Fruit fly (Drosophila melanogaster) whole organism, embryonic: Measurements from ENCODE around the gene sol.

Experiments used
- B-H1 ChIP-seq: fragments of 200-800 bp; sonication (Bioruptor generic); IDR thresholded peaks from 3 replicates; pipeline ENCODE4 v1.3.6; 2022; ENCODE audit warnings: missing biosample characterization, missing genetic modification characterization
- Bgb ChIP-seq: fragments of 200-800 bp; sonication (Bioruptor generic); IDR thresholded peaks from 2 replicates; pipeline ENCODE4 v1.3.6; 2022; ENCODE audit warnings: missing biosample characterization, missing genetic modification characterization; ENCODE audit not compliant: partially characterized antibody
- BtbVII ChIP-seq: fragments of 200-800 bp; sonication (Bioruptor generic); optimal IDR thresholded peaks from 3 replicates; lab custom pipeline; 2017; ENCODE audit warnings: missing biosample characterization, mild to moderate bottlenecking, missing genetic modification characterization
- CG10543 ChIP-seq: fragments of 200-800 bp; sonication (Bioruptor generic); optimal IDR thresholded peaks from 3 replicates; lab custom pipeline; 2017; ENCODE audit warnings: missing biosample characterization, mild to moderate bottlenecking, missing genetic modification characterization, moderate library complexity
- CG11093 ChIP-seq: fragments of 200-800 bp; sonication (Bioruptor generic); IDR thresholded peaks from 3 replicates; pipeline ENCODE4 v1.3.6; 2022; ENCODE audit warnings: missing biosample characterization, missing genetic modification characterization
- CG12219 ChIP-seq: fragments of 200-800 bp; sonication (Bioruptor generic); optimal IDR thresholded peaks from 3 replicates; lab custom pipeline; 2018; ENCODE audit warnings: missing biosample characterization, mild to moderate bottlenecking, missing genetic modification characterization
- CG1233 ChIP-seq: fragments of 200-800 bp; sonication (Bioruptor generic); optimal IDR thresholded peaks from 4 replicates; lab custom pipeline; 2018; ENCODE audit warnings: missing biosample characterization, mild to moderate bottlenecking, missing genetic modification characterization
- CG12769 ChIP-seq: fragments of 200-800 bp; sonication (Bioruptor generic); optimal IDR thresholded peaks from 2 replicates; lab custom pipeline; 2019; ENCODE audit warnings: missing biosample characterization, mild to moderate bottlenecking, missing genetic modification characterization, moderate library complexity
- CG13287 ChIP-seq: fragments of 200-800 bp; sonication (Bioruptor generic); IDR thresholded peaks from 2 replicates; pipeline ENCODE4 v1.3.6; 2022; ENCODE audit warnings: missing biosample characterization, missing genetic modification characterization; ENCODE audit not compliant: partially characterized antibody
- CG13775 ChIP-seq: fragments of 200-800 bp; sonication (Bioruptor generic); optimal IDR thresholded peaks from 3 replicates; lab custom pipeline; 2017; ENCODE audit warnings: missing biosample characterization, mild to moderate bottlenecking, missing genetic modification characterization
- CG16863 ChIP-seq: fragments of 200-800 bp; sonication (Bioruptor generic); optimal IDR thresholded peaks from 3 replicates; lab custom pipeline; 2016; ENCODE audit warnings: missing biosample characterization, missing genetic modification characterization
- CG17186 ChIP-seq: fragments of 200-800 bp; sonication (Bioruptor generic); optimal IDR thresholded peaks from 3 replicates; lab custom pipeline; 2017; ENCODE audit warnings: missing biosample characterization, missing genetic modification reagents, missing genetic modification characterization
- CG17361 ChIP-seq: fragments of 200-800 bp; sonication (Bioruptor generic); IDR thresholded peaks from 3 replicates; pipeline ENCODE4 v1.3.6; 2022; ENCODE audit warnings: missing biosample characterization, missing genetic modification characterization
- CG1792 ChIP-seq: fragments of 200-800 bp; sonication (Bioruptor generic); optimal IDR thresholded peaks from 2 replicates; lab custom pipeline; 2016; ENCODE audit warnings: missing biosample characterization, missing genetic modification characterization
- CG18011 ChIP-seq: fragments of 200-800 bp; sonication (Bioruptor generic); optimal IDR thresholded peaks from 2 replicates; lab custom pipeline; 2017; ENCODE audit warnings: missing biosample characterization, missing genetic modification characterization, mild to moderate bottlenecking, moderate library complexity, missing genotype
- CG2116 ChIP-seq: fragments of 200-800 bp; sonication (Bioruptor generic); optimal IDR thresholded peaks from 3 replicates; lab custom pipeline; 2018; ENCODE audit warnings: missing biosample characterization, mild to moderate bottlenecking, missing genetic modification characterization
- CG30020 ChIP-seq: fragments of 200-800 bp; optimal IDR thresholded peaks from 2 replicates; lab custom pipeline; 2019; ENCODE audit warnings: missing biosample characterization, mild to moderate bottlenecking, missing genetic modification characterization, moderate library complexity
- CG31224 ChIP-seq: fragments of 200-800 bp; sonication (Bioruptor generic); IDR thresholded peaks from 2 replicates; pipeline ENCODE4 v1.3.6; 2022; ENCODE audit warnings: missing biosample characterization, missing genetic modification characterization
- CG6765 ChIP-seq: fragments of 200-800 bp; sonication (Bioruptor generic); optimal IDR thresholded peaks from 3 replicates; lab custom pipeline; 2017; ENCODE audit warnings: missing biosample characterization, mild to moderate bottlenecking, missing genetic modification characterization
- CoRest ChIP-seq: fragments of 200-800 bp; sonication (Bioruptor generic); optimal IDR thresholded peaks from 3 replicates; lab custom pipeline; 2018; ENCODE audit warnings: missing biosample characterization, mild to moderate bottlenecking, missing genetic modification characterization, moderate library complexity
- D19A ChIP-seq: fragments of 200-800 bp; optimal IDR thresholded peaks from 3 replicates; lab custom pipeline; 2019; ENCODE audit warnings: missing biosample characterization, mild to moderate bottlenecking, missing genetic modification characterization, moderate library complexity
- E2f2 ChIP-seq: fragments of 200-800 bp; sonication (Bioruptor generic); IDR thresholded peaks from 2 replicates; pipeline ENCODE4 v1.3.6; 2022; ENCODE audit warnings: missing biosample characterization, missing genetic modification characterization
- Gug ChIP-seq: fragments of 200-800 bp; sonication (Bioruptor generic); IDR thresholded peaks from 4 replicates; pipeline ENCODE4 v1.3.6; 2022; ENCODE audit warnings: missing biosample characterization, missing genetic modification characterization
- Lhr ChIP-seq: fragments of 200-800 bp; sonication (Bioruptor generic); optimal IDR thresholded peaks from 3 replicates; lab custom pipeline; 2017; ENCODE audit warnings: mild to moderate bottlenecking, missing biosample characterization, missing genetic modification reagents, missing genetic modification characterization
- Nf-YA ChIP-seq: fragments of 200-800 bp; sonication (Bioruptor generic); IDR thresholded peaks from 2 replicates; pipeline ENCODE4 v1.3.6; 2022; ENCODE audit warnings: missing biosample characterization, missing genetic modification characterization
- Ptx1 ChIP-seq: fragments of 200-800 bp; sonication (Bioruptor generic); IDR thresholded peaks from 2 replicates; pipeline ENCODE4 v1.3.6; 2022; ENCODE audit warnings: missing biosample characterization, missing genetic modification characterization
- Ravus ChIP-seq: fragments of 200-800 bp; sonication (Bioruptor generic); IDR thresholded peaks from 2 replicates; pipeline ENCODE4 v1.3.6; 2022; ENCODE audit warnings: missing biosample characterization, missing genetic modification characterization
- Stat92E ChIP-seq, 3 experiments: fragments of >200 bp in 2 of 3; fragments of 200-800 bp in 1 of 3; sonication (Bioruptor generic) in 1 of 3; optimal IDR thresholded peaks; 2 replicates each; lab custom pipeline; 2017 to 2019; ENCODE audit warnings: missing biosample characterization in 3 of 3, missing genetic modification characterization in 3 of 3, mild to moderate bottlenecking in 1 of 3, moderate library complexity in 1 of 3
- br ChIP-seq: fragments of >200 bp; optimal IDR thresholded peaks from 2 replicates; lab custom pipeline; 2017
- cad ChIP-seq: fragments of >200 bp; optimal IDR thresholded peaks from 2 replicates; lab custom pipeline; 2017; ENCODE audit warnings: missing biosample characterization, missing genetic modification characterization
- corto ChIP-seq: fragments of 200-800 bp; sonication (Bioruptor generic); optimal IDR thresholded peaks from 2 replicates; lab custom pipeline; 2016; ENCODE audit warnings: missing biosample characterization, mild to moderate bottlenecking, missing genetic modification characterization, moderate library complexity
- dati ChIP-seq: fragments of 200-800 bp; sonication (Bioruptor generic); IDR thresholded peaks from 2 replicates; pipeline ENCODE4 v1.3.6; 2022; ENCODE audit warnings: missing biosample characterization, missing genetic modification characterization
- fd96Cb ChIP-seq: fragments of 200-800 bp; sonication (Bioruptor generic); optimal IDR thresholded peaks from 2 replicates; lab custom pipeline; 2018; ENCODE audit warnings: missing biosample characterization, mild to moderate bottlenecking, missing genetic modification characterization, moderate library complexity
- gsb ChIP-seq: fragments of 200-800 bp; sonication (Bioruptor generic); IDR thresholded peaks from 2 replicates; pipeline ENCODE4 v1.3.6; 2022; ENCODE audit warnings: missing biosample characterization, missing genetic modification characterization
- gt ChIP-seq: fragments of 200-800 bp; sonication (Bioruptor generic); IDR thresholded peaks from 2 replicates; pipeline ENCODE4 v1.3.6; 2022; ENCODE audit warnings: missing biosample characterization, missing genetic modification characterization
- kay ChIP-seq: fragments of 200-800 bp; sonication (Bioruptor generic); optimal IDR thresholded peaks from 2 replicates; lab custom pipeline; 2016; ENCODE audit warnings: missing biosample characterization, missing genetic modification characterization
- lilli ChIP-seq: fragments of 200-800 bp; sonication (Bioruptor generic); optimal IDR thresholded peaks from 3 replicates; lab custom pipeline; 2016; ENCODE audit warnings: missing biosample characterization, missing genetic modification characterization
- maf-S ChIP-seq: fragments of 200-800 bp; sonication (Bioruptor generic); optimal IDR thresholded peaks from 2 replicates; lab custom pipeline; 2016; ENCODE audit warnings: missing biosample characterization, missing genetic modification characterization
- nerfin-1 ChIP-seq: fragments of 200-800 bp; sonication (Bioruptor generic); optimal IDR thresholded peaks from 3 replicates; lab custom pipeline; 2019; ENCODE audit warnings: missing biosample characterization, mild to moderate bottlenecking, missing genetic modification characterization, moderate library complexity
- nmo ChIP-seq: fragments of 200-800 bp; sonication (Bioruptor generic); optimal IDR thresholded peaks from 2 replicates; lab custom pipeline; 2018; ENCODE audit warnings: missing biosample characterization, mild to moderate bottlenecking, missing genetic modification characterization, moderate library complexity
- org-1 ChIP-seq: fragments of 200-800 bp; sonication (Bioruptor generic); optimal IDR thresholded peaks from 2 replicates; lab custom pipeline; 2017; ENCODE audit warnings: missing biosample characterization, missing genetic modification characterization
- pita ChIP-seq: fragments of 200-800 bp; sonication (Bioruptor generic); optimal IDR thresholded peaks from 2 replicates; lab custom pipeline; 2017; ENCODE audit warnings: missing biosample characterization, mild to moderate bottlenecking, missing genetic modification characterization
- prd ChIP-seq, 3 experiments: fragments of >200 bp in 2 of 3; fragments of 200-800 bp in 1 of 3; sonication (Bioruptor generic) in 1 of 3; optimal IDR thresholded peaks in 2 of 3; IDR thresholded peaks in 1 of 3; 2 replicates in 2 of 3; 3 replicates in 1 of 3; pipeline versions ENCODE4 v1.3.6 to Lab custom; 2017 to 2022; ENCODE audit warnings: missing biosample characterization in 1 of 3, missing genetic modification characterization in 1 of 3
- pzg ChIP-seq: fragments of 200-800 bp; sonication (Bioruptor generic); optimal IDR thresholded peaks from 3 replicates; lab custom pipeline; 2018; ENCODE audit warnings: missing biosample characterization, mild to moderate bottlenecking, missing genetic modification characterization, moderate library complexity
- repo ChIP-seq: fragments of 200-800 bp; sonication (Bioruptor generic); optimal IDR thresholded peaks from 2 replicates; lab custom pipeline; 2016; ENCODE audit warnings: missing biosample characterization, missing genetic modification characterization
- tap ChIP-seq: fragments of 200-800 bp; optimal IDR thresholded peaks from 3 replicates; lab custom pipeline; 2019; ENCODE audit warnings: missing biosample characterization, mild to moderate bottlenecking, missing genetic modification characterization, moderate library complexity
- tin ChIP-seq: fragments of 200-800 bp; sonication (Bioruptor generic); optimal IDR thresholded peaks from 3 replicates; lab custom pipeline; 2016; ENCODE audit warnings: missing biosample characterization, missing genetic modification characterization
- tna ChIP-seq: fragments of 200-800 bp; sonication (Bioruptor generic); IDR thresholded peaks from 2 replicates; pipeline ENCODE4 v1.3.6; 2022; ENCODE audit warnings: missing biosample characterization, missing genetic modification characterization; ENCODE audit not compliant: partially characterized antibody
- vvl ChIP-seq: fragments of 200-800 bp; sonication (Bioruptor generic); IDR thresholded peaks from 2 replicates; pipeline ENCODE4 v1.3.6; 2022; ENCODE audit warnings: missing biosample characterization, missing genetic modification characterization

Gene sol

DNA sequence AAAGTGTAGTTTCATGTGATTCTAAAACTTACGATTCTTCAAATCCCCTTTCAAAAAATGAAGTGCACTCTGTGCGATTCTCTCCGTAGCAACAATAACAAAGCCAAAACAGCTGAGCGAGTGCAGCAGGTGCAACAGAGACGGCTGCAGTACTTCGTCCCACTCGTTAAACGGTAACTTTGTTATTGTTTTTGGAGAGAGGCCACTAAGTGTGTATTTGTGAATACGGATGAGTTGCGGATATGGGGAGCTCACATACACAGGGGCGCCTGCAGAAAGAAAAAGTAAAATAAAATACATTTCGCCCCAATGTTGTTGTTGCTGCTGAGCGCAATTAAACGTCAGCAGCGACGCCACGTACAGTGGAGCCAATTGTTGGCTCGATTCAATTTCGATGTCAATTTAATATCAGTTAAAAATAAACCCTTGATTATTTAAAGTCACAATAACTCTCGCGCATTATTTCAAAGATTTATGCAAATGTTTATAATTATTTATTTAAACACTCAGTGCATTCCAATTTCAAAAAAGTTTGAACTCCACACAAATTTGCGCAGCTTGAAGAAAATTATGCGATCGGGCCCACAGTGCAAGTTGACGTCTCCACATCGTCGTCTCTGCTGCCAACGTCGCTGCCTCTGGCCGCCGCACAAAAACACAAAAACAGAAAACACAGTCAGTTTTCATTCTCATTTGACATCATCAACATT is 17.4 kb downstream of the sol start (continued):
- TF ChIP-seq repo (GFP tag; lab: Kevin White, UChicago) (peak; percentile 88), gsb (GFP tag; lab: Robert Waterston, UW) (peak; percentile 94), Stat92E (GFP tag; optimal IDR thresholded peaks at IDR 0.05; lab: Kevin White, UChicago) (peak in 1 of 3 experiments; percentile 78), CG13287 (GFP tag; lab: Robert Waterston, UW) (no peak), nmo (GFP tag; lab: Kevin White, UChicago) (peak; percentile 99), CG30020 (peak; percentile 81), D19A (peak; percentile 95), nerfin-1 (tag; lab: Kevin White, UChicago) (peak; percentile 97), vvl (peak; percentile 97), CG11093 (GFP tag; lab: Robert Waterston, UW) (peak; percentile 96), CG1792 (GFP tag; lab: Kevin White, UChicago) (peak; percentile 89), corto (GFP tag; lab: Kevin White, UChicago) (peak; percentile 95), cad (GFP tag; lab: Kevin White, UChicago) (no peak), pita (GFP tag; lab: Kevin White, UChicago) (no peak), CG10543 (GFP tag; lab: Kevin White, UChicago) (peak; percentile 99), Bgb (GFP tag; lab: Robert Waterston, UW) (no peak), Lhr (peak; percentile 94), tin (peak; percentile 98), Ravus (GFP tag; lab: Robert Waterston, UW) (peak; percentile 92), CG17186 (GFP tag; lab: Kevin White, UChicago) (peak; percentile 86), CG2116 (GFP tag; lab: Kevin White, UChicago) (peak; percentile 85), CG13775 (peak; percentile 98), br (no peak), BtbVII (GFP tag; lab: Kevin White, UChicago) (peak; percentile 99), fd96Cb (peak; percentile 98), Gug (GFP tag; lab: Robert Waterston, UW) (peak; percentile 94), tna (no peak), CG1233 (GFP tag; lab: Kevin White, UChicago) (peak; percentile 97), prd (optimal IDR thresholded peaks at IDR 0.05; lab: Kevin White, UChicago) (no peak), prd (GFP tag; IDR thresholded peaks at IDR 0.05; lab: Robert Waterston, UW) (peak; percentile 96), kay (GFP tag; lab: Kevin White, UChicago) (peak; percentile 94), pzg (peak; percentile 18), CG6765 (GFP tag; lab: Kevin White, UChicago) (peak; percentile 95), tap (tag; lab: Kevin White, UChicago) (peak; percentile 98), CG16863 (GFP tag; lab: Kevin White, UChicago) (peak; percentile 93), CG18011 (GFP tag; lab: Kevin White, UChicago) (peak; percentile 90), lilli (GFP tag; lab: Kevin White, UChicago) (peak; percentile 98), E2f2 (GFP tag; lab: Robert Waterston, UW) (peak; percentile 82), dati (GFP tag; lab: Robert Waterston, UW) (peak; percentile 82), Ptx1 (GFP tag; lab: Robert Waterston, UW) (peak; percentile 97), maf-S (peak; percentile 95), B-H1 (GFP tag; lab: Robert Waterston, UW) (peak; percentile 94), CG12219 (GFP tag; lab: Kevin White, UChicago) (peak; percentile 97), CG31224 (GFP tag; lab: Robert Waterston, UW) (peak; percentile 92), CoRest (peak; percentile 99), Nf-YA (GFP tag; lab: Robert Waterston, UW) (peak; percentile 94), CG12769 (tag; lab: Kevin White, UChicago) (peak; percentile 95), CG17361 (GFP tag; lab: Robert Waterston, UW) (peak; percentile 97), org-1 (peak; percentile 98), gt (GFP tag; lab: Robert Waterston, UW) (peak; percentile 92)
